In genomic region chr3L:5945571-5945970, dm6 we compare ENCODE assay signal across 2 fruit fly cellular contexts.
A peak's percentile ranks its signal among the peaks of the same experiment; 100 is the strongest.
TF ChIP-seq lines count a peak whose summit lies in the region.

No protein-coding gene starts in this region.

TF ChIP-seq in whole organism, embryonic, 481 proteins besides CTCF, POLR2A, EP300 and RAD21 (continued from another document):
- TF ChIP-seq CG11504 (tag; optimal IDR thresholded peaks at IDR 0.05; lab: Kevin White, UChicago) (peak; percentile 16), hkb (optimal IDR thresholded peaks at IDR 0.05; lab: Kevin White, UChicago) (no peak), hkb (GFP tag; IDR thresholded peaks at IDR 0.05; lab: Robert Waterston, UW) (no peak), CG33213 (GFP tag; optimal IDR thresholded peaks at IDR 0.05; lab: Kevin White, UChicago) (no peak), chn (GFP tag; optimal IDR thresholded peaks at IDR 0.05; lab: Kevin White, UChicago) (no peak), CG13287 (GFP tag; IDR thresholded peaks at IDR 0.05; lab: Robert Waterston, UW; ENCODE audit: partially characterized antibody) (no peak), ara (GFP tag; IDR thresholded peaks at IDR 0.05; lab: Robert Waterston, UW) (no peak), gcm2 (GFP tag; optimal IDR thresholded peaks at IDR 0.05; lab: Kevin White, UChicago) (no peak), kah (GFP tag; optimal IDR thresholded peaks at IDR 0.05; lab: Kevin White, UChicago) (no peak), zfh1 (GFP tag; IDR thresholded peaks at IDR 0.05; lab: Robert Waterston, UW) (0 out of 3 replicates have a peak, but pooled peaks have one; percentile 16), CG18764 (GFP tag; optimal IDR thresholded peaks at IDR 0.05; lab: Kevin White, UChicago) (no peak), gem (tag; optimal IDR thresholded peaks at IDR 0.05; lab: Kevin White, UChicago) (no peak), wor (GFP tag; IDR thresholded peaks at IDR 0.05; lab: Robert Waterston, UW) (no peak), Atf3 (GFP tag; optimal IDR thresholded peaks at IDR 0.05; lab: Kevin White, UChicago) (no peak), Fer2 (tag; optimal IDR thresholded peaks at IDR 0.05; lab: Kevin White, UChicago) (no peak), Oaz (GFP tag; IDR thresholded peaks at IDR 0.05; lab: Robert Waterston, UW) (no peak), Fer1 (GFP tag; optimal IDR thresholded peaks at IDR 0.05; lab: Kevin White, UChicago) (no peak), CG31441 (GFP tag; IDR thresholded peaks at IDR 0.05; lab: Robert Waterston, UW) (no peak), vvl (GFP tag; IDR thresholded peaks at IDR 0.05; lab: Robert Waterston, UW) (peak; percentile 16; the same call in 1 of the 2 replicates), Atf-2 (GFP tag; optimal IDR thresholded peaks at IDR 0.05; lab: Kevin White, UChicago) (no peak)

TF ChIP-seq in whole organism, prepupa, 60 proteins besides CTCF, POLR2A, EP300 and RAD21 (continued from another document):
- TF ChIP-seq fd85E (GFP tag; optimal IDR thresholded peaks at IDR 0.05; lab: Kevin White, UChicago) (no peak), Gug (GFP tag; IDR thresholded peaks at IDR 0.05; lab: Robert Waterston, UW) (peak; percentile 32; the same call in 1 of the 2 replicates), OdsH (GFP tag; optimal IDR thresholded peaks at IDR 0.05; lab: Kevin White, UChicago) (peak; percentile 33), Hr38 (GFP tag; optimal IDR thresholded peaks at IDR 0.05; lab: Kevin White, UChicago) (no peak), CG4318 (GFP tag; optimal IDR thresholded peaks at IDR 0.05; lab: Kevin White, UChicago) (no peak)
